Fruit fly (Drosophila melanogaster) whole organism, pupa: Measurements from ENCODE around the gene GlcAT-S.

Experiments
- CG10348 ChIP-seq: fragments of 200-800 bp; sonication (Bioruptor generic); IDR thresholded peaks from 2 replicates; pipeline ENCODE4 v1.3.6; 2022; ENCODE audit warnings: missing biosample characterization, missing genetic modification characterization
- CG17806 ChIP-seq: fragments of 200-800 bp; sonication (Bioruptor generic); optimal IDR thresholded peaks from 2 replicates; lab custom pipeline; 2018; ENCODE audit warnings: missing biosample characterization, mild to moderate bottlenecking, missing genetic modification characterization, moderate library complexity
- CG34367 ChIP-seq: fragments of 200-800 bp; sonication (Bioruptor generic); optimal IDR thresholded peaks from 2 replicates; lab custom pipeline; 2018; ENCODE audit warnings: missing biosample characterization, mild to moderate bottlenecking, missing genetic modification characterization
- CG4496 ChIP-seq: fragments of 200-800 bp; sonication (Bioruptor generic); IDR thresholded peaks from 3 replicates; pipeline ENCODE4 v1.3.6; 2022; ENCODE audit warnings: missing biosample characterization, missing genetic modification characterization
- EcR ChIP-seq: fragments of 200-800 bp; sonication (Bioruptor generic); optimal IDR thresholded peaks from 3 replicates; lab custom pipeline; 2019; ENCODE audit warnings: missing biosample characterization, missing genetic modification characterization, mild to moderate bottlenecking, moderate library complexity, missing genetic modification reagents

- TF ChIP-seq CG10348 (peak; percentile 56; the same call in 1 of the 2 replicates), CG4496 (peak; percentile 92), CG34367 (tag; lab: Kevin White, UChicago) (no peak), EcR (GFP tag; lab: Kevin White, UChicago) (no peak), CG17806 (tag; lab: Kevin White, UChicago) (no peak)
Observed at dm6 chr2L:9669354-9669753, 53.1 kb downstream of the GlcAT-S start.
